Fruit fly (Drosophila melanogaster) whole organism, embryonic: ENCODE data around the gene LysD.

Experiments used
- CG4282 ChIP-seq: fragments of 200-800 bp; sonication (Bioruptor generic); optimal IDR thresholded peaks from 2 replicates; lab custom pipeline; 2016; ENCODE audit warnings: missing biosample characterization, missing genetic modification characterization
- CG8290 ChIP-seq, 3 experiments: fragments of 200-800 bp; sonication (Bioruptor generic); optimal IDR thresholded peaks; 2 replicates each; lab custom pipeline; 2016 to 2019; ENCODE audit warnings: missing biosample characterization in 3 of 3, missing genetic modification characterization in 3 of 3, mild to moderate bottlenecking in 2 of 3, moderate library complexity in 1 of 3
- NfI ChIP-seq: fragments of 200-800 bp; sonication (Bioruptor generic); optimal IDR thresholded peaks from 3 replicates; lab custom pipeline; 2018; ENCODE audit warnings: missing biosample characterization, mild to moderate bottlenecking, missing genetic modification characterization, moderate library complexity

DNA sequence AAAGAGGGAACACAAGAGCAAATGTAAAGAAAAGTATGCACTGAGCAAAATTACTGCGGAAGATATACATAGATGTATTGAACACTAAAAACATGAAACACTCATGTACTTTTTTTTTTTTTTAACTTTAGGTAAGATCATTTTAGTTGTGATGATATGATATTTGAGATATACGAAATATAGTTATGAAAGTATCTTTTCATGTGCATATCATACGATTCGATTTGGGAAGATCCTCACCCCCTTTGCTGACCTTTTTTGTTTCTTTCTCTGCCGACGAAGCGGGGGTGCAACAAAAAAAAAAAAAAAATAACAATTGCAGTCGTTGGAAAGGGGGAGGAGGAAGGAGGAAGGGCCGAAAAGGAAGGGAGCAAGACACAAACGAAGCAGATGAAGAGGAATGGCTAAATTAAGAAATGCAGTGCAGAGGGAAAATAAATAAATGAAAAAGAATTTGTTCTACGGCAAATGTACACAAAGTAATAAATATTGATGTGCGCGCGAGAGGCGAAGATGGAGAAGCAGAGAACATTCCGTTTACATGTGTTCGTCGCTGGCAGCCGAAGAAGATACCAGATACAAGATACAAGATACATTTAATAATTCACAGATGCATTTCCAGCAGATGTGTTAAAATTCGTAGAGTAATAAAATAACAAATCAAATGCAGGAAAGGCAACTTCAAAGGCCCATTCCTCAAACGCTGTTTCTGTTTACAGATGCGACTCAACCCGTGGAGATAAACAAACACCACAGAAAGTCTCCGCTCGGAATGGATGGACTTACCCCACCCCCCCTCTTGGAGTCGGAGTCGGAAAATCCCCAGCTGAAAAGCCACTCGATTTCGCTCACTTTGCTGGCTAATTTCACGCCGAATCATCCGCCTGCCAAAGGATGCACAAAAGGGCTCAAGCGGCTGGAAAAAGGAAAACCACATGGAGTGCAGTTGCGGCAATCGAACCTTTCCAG, 43.8 kb downstream of the LysD start:
- TF ChIP-seq NfI (GFP tag; lab: Kevin White, UChicago) (no peak), CG4282 (GFP tag; lab: Kevin White, UChicago) (no peak), CG8290 (GFP tag; optimal IDR thresholded peaks at IDR 0.05; lab: Kevin White, UChicago) (peak; percentile 59), CG8290 (tag; optimal IDR thresholded peaks at IDR 0.05; lab: Kevin White, UChicago) (no peak)
